Worm (Caenorhabditis elegans) whole organism, L4/young adult: ENCODE data around the gene ppgn-1.

Experiments
- W03F9.2 ChIP-seq: fragments of 150-350 bp; optimal IDR thresholded peaks from 2 replicates; lab custom pipeline; 2014; ENCODE audit warnings: missing biosample characterization, missing genetic modification characterization
- dao-5 ChIP-seq: sonication (generic microtip); optimal IDR thresholded peaks from 2 replicates; lab custom pipeline; 2016; ENCODE audit warnings: missing genotype, missing genetic modification characterization, moderate library complexity, missing compliant biosample characterization
- him-1 ChIP-seq: sonication (generic microtip); optimal IDR thresholded peaks from 2 replicates; lab custom pipeline; 2016; ENCODE audit warnings: missing genotype, missing genetic modification reagents, missing genetic modification characterization, missing compliant biosample characterization

Gene ppgn-1

ce11 chrIV:2348862-2349321, at the start of gene ppgn-1, which contains the start of gene tftc-1:
TSS of gene ppgn-1 (minus strand) at chrIV:2348912.
TSS of gene tftc-1 (plus strand) at chrIV:2349271.
- TF ChIP-seq W03F9.2 (tag; lab: Kevin White, UChicago) (peak; percentile 63), dao-5 (tag; lab: Kevin White, UChicago) (no peak)

ce11 chrIV:2398317-2398716, 49.6 kb upstream of the ppgn-1 start:
- TF ChIP-seq W03F9.2 (tag; lab: Kevin White, UChicago) (no peak), him-1 (no peak), dao-5 (tag; lab: Kevin White, UChicago) (no peak)

ce11 chrIV:2395997-2396396, 47.3 kb upstream of the ppgn-1 start:
- TF ChIP-seq him-1 (no peak), dao-5 (tag; lab: Kevin White, UChicago) (no peak), W03F9.2 (tag; lab: Kevin White, UChicago) (no peak)

ce11 chrIV:2393023-2393422, 44.3 kb upstream of the ppgn-1 start:
- no peak for TF ChIP-seq him-1
- no peak for TF ChIP-seq dao-5 (tag; lab: Kevin White, UChicago)
- TF ChIP-seq W03F9.2 (tag; lab: Kevin White, UChicago), result no peak

- no peak for TF ChIP-seq him-1
- TF ChIP-seq dao-5 (tag; lab: Kevin White, UChicago), result no peak
- TF ChIP-seq W03F9.2 (tag; lab: Kevin White, UChicago), result no peak
Observed at ce11 chrIV:2391809-2392208, 43.1 kb upstream of the ppgn-1 start.

- TF ChIP-seq him-1, result no peak
- no peak for TF ChIP-seq W03F9.2 (tag; lab: Kevin White, UChicago)
- TF ChIP-seq dao-5 (tag; lab: Kevin White, UChicago), result no peak
Observed at ce11 chrIV:2390804-2391203, 42.1 kb upstream of the ppgn-1 start, which contains the start of gene eri-5. TSS of gene eri-5 (plus strand) at chrIV:2390821.

ce11 chrIV:2390251-2390672, 41.5 kb upstream of the ppgn-1 start:
- TF ChIP-seq W03F9.2 (tag; lab: Kevin White, UChicago) (no peak), him-1 (no peak), dao-5 (tag; lab: Kevin White, UChicago) (no peak)

ce11 chrIV:2389745-2390144, 41.0 kb upstream of the ppgn-1 start:
- TF ChIP-seq him-1 (no peak), dao-5 (tag; lab: Kevin White, UChicago) (no peak), W03F9.2 (tag; lab: Kevin White, UChicago) (no peak)

- TF ChIP-seq W03F9.2 (tag; lab: Kevin White, UChicago) (peak; percentile 93), dao-5 (tag; lab: Kevin White, UChicago) (peak; percentile 63), him-1 (peak; percentile 58)
Observed at ce11 chrIV:2388949-2389495, 40.3 kb upstream of the ppgn-1 start, which contains the start of gene trap-3. TSS of gene trap-3 (plus strand) at chrIV:2389445.

ce11 chrIV:2387970-2388705, 39.4 kb upstream of the ppgn-1 start, which contains the start of gene sec-61.B:
TSS of gene sec-61.B (minus strand) at chrIV:2388675.
- no peak for TF ChIP-seq dao-5 (tag; lab: Kevin White, UChicago)
- TF ChIP-seq him-1, result no peak
- peak; percentile 8 for TF ChIP-seq W03F9.2 (tag; lab: Kevin White, UChicago)

ce11 chrIV:2383713-2384112, 35.0 kb upstream of the ppgn-1 start, which contains the start of gene Y38F2AR.3:
TSS of gene Y38F2AR.3 (plus strand) at chrIV:2384013.
- no peak for TF ChIP-seq dao-5 (tag; lab: Kevin White, UChicago)
- TF ChIP-seq W03F9.2 (tag; lab: Kevin White, UChicago), result no peak
- TF ChIP-seq him-1, result no peak

ce11 chrIV:2334012-2334411, 14.7 kb downstream of the ppgn-1 start:
- no peak for TF ChIP-seq dao-5 (tag; lab: Kevin White, UChicago)

ce11 chrIV:2329540-2329939, 19.2 kb downstream of the ppgn-1 start, which contains the start of gene nhr-236:
TSS of gene nhr-236 (minus strand) at chrIV:2329640.
- TF ChIP-seq dao-5 (tag; lab: Kevin White, UChicago) (no peak), him-1 (no peak)

- no peak for TF ChIP-seq him-1
- no peak for TF ChIP-seq dao-5 (tag; lab: Kevin White, UChicago)
- TF ChIP-seq W03F9.2 (tag; lab: Kevin White, UChicago), result no peak
Observed at ce11 chrIV:2327317-2327716, 21.4 kb downstream of the ppgn-1 start.
